Worm (Caenorhabditis elegans) whole organism, L3 larva: ENCODE results near the gene F56D6.8.

Experiments
- ama-1 ChIP-seq: fragments of 150-350 bp; optimal IDR thresholded peaks from 2 replicates; lab custom pipeline; 2018
- jun-1 ChIP-seq: fragments of 150-350 bp; optimal IDR thresholded peaks from 2 replicates; lab custom pipeline; 2014; ENCODE audit warnings: missing biosample characterization, missing genetic modification reagents, missing genetic modification characterization
- mdl-1 ChIP-seq: fragments of 150-350 bp; optimal IDR thresholded peaks from 2 replicates; lab custom pipeline; 2014; ENCODE audit warnings: missing biosample characterization, missing genetic modification characterization
- nhr-11 ChIP-seq: fragments of 150-350 bp; optimal IDR thresholded peaks from 2 replicates; lab custom pipeline; 2014; ENCODE audit warnings: missing biosample characterization, missing genetic modification characterization
- nhr-237 ChIP-seq: fragments of 150-350 bp; optimal IDR thresholded peaks from 2 replicates; lab custom pipeline; 2014; ENCODE audit warnings: missing biosample characterization, missing genetic modification characterization
- nhr-77 ChIP-seq: fragments of 150-350 bp; optimal IDR thresholded peaks from 2 replicates; lab custom pipeline; 2014; ENCODE audit warnings: missing biosample characterization, missing genetic modification characterization
- unc-62 ChIP-seq: fragments of 150-350 bp; sonication (generic microtip); optimal IDR thresholded peaks from 4 replicates; lab custom pipeline; 2014; ENCODE audit warnings: missing biosample characterization, missing genetic modification reagents, missing genetic modification characterization
- ztf-11 ChIP-seq: fragments of 150-350 bp; optimal IDR thresholded peaks from 2 replicates; lab custom pipeline; 2014; ENCODE audit warnings: missing biosample characterization, missing genetic modification characterization

ce11 chrIV:3881119-3881518 lies 13.1 kb downstream of the F56D6.8 start, which contains the start of the genes F37C4.8 and oac-23:
- no peak for TF ChIP-seq nhr-77 (tag; lab: Kevin White, UChicago)
- no peak for TF ChIP-seq jun-1
- TF ChIP-seq unc-62 (GFP tag; lab: Kevin White, UChicago) = no peak
- no peak for TF ChIP-seq nhr-237 (tag; lab: Kevin White, UChicago)
- no peak for TF ChIP-seq ztf-11 (tag; lab: Kevin White, UChicago)
- TF ChIP-seq ama-1 = no peak
- no peak for TF ChIP-seq mdl-1 (tag; lab: Kevin White, UChicago)
- no peak for TF ChIP-seq nhr-11 (tag; lab: Kevin White, UChicago)
